Fruit fly (Drosophila melanogaster) whole organism, wandering third instar larva: ENCODE data around the gene RhoGAP71E.

Experiments
- Abd-B ChIP-seq: fragments of >200 bp; optimal IDR thresholded peaks from 2 replicates; lab custom pipeline; 2017; ENCODE audit warnings: missing biosample characterization, missing genetic modification characterization
- CG32264 ChIP-seq: fragments of 200-800 bp; sonication (Bioruptor generic); optimal IDR thresholded peaks from 2 replicates; lab custom pipeline; 2016; ENCODE audit warnings: missing biosample characterization, missing genetic modification characterization
- CG9705 ChIP-seq: fragments of 200-800 bp; sonication (Bioruptor generic); optimal IDR thresholded peaks from 2 replicates; lab custom pipeline; 2018; ENCODE audit warnings: missing biosample characterization, mild to moderate bottlenecking, missing genetic modification characterization
- CrebA ChIP-seq: fragments of 200-800 bp; sonication (Bioruptor generic); optimal IDR thresholded peaks from 2 replicates; lab custom pipeline; 2016; ENCODE audit warnings: missing biosample characterization, mild to moderate bottlenecking, missing genetic modification characterization, borderline replicate concordance
- Dif ChIP-seq: fragments of 200-275, 200-300 bp; sonication (Bioruptor generic); optimal IDR thresholded peaks from 2 replicates; lab custom pipeline; 2018; ENCODE audit warnings: missing biosample characterization, missing genetic modification characterization; ENCODE audit not compliant: partially characterized antibody
- GATAd ChIP-seq: sonication (Bioruptor generic); optimal IDR thresholded peaks from 2 replicates; lab custom pipeline; 2016; ENCODE audit warnings: missing biosample characterization, missing genetic modification characterization
- HLH106 ChIP-seq: fragments of 200-800 bp; optimal IDR thresholded peaks from 3 replicates; lab custom pipeline; 2019; ENCODE audit warnings: missing biosample characterization, mild to moderate bottlenecking, missing genetic modification characterization, moderate library complexity
- Hnf4 ChIP-seq: fragments of 200-800 bp; sonication (Bioruptor generic); optimal IDR thresholded peaks from 2 replicates; lab custom pipeline; 2016; ENCODE audit warnings: missing biosample characterization, mild to moderate bottlenecking, missing genetic modification characterization
- Hr78 ChIP-seq: fragments of >200 bp; optimal IDR thresholded peaks from 2 replicates; lab custom pipeline; 2017; ENCODE audit warnings: missing biosample characterization, missing genetic modification characterization
- Jra ChIP-seq: sonication (Bioruptor generic); optimal IDR thresholded peaks from 2 replicates; lab custom pipeline; 2016; ENCODE audit warnings: missing biosample characterization, missing genetic modification characterization
- Mio ChIP-seq: sonication (Bioruptor generic); optimal IDR thresholded peaks from 2 replicates; lab custom pipeline; 2016; ENCODE audit warnings: missing biosample characterization, missing genetic modification characterization
- Myc ChIP-seq: fragments of >200 bp; optimal IDR thresholded peaks from 2 replicates; lab custom pipeline; 2017
- N ChIP-seq: fragments of >200 bp; optimal IDR thresholded peaks from 2 replicates; lab custom pipeline; 2018; ENCODE audit warnings: missing biosample characterization, missing external identifiers, missing genetic modification characterization
- OdsH ChIP-seq: fragments of 200-800 bp; sonication (Bioruptor generic); optimal IDR thresholded peaks from 2 replicates; lab custom pipeline; 2016; ENCODE audit warnings: missing biosample characterization, mild to moderate bottlenecking, missing genetic modification characterization
- Rel ChIP-seq, 2 experiments: fragments of 200-800 bp; sonication (Bioruptor generic) in 1 of 2; optimal IDR thresholded peaks; 2 replicates in 1 of 2; 3 replicates in 1 of 2; lab custom pipeline; 2016 to 2019; ENCODE audit warnings: mild to moderate bottlenecking in 2 of 2, missing biosample characterization in 2 of 2, missing genetic modification characterization in 2 of 2, moderate library complexity in 1 of 2
- Sp1 ChIP-seq: fragments of 200-800 bp; sonication (Bioruptor generic); optimal IDR thresholded peaks from 3 replicates; lab custom pipeline; 2019; ENCODE audit warnings: missing biosample characterization, mild to moderate bottlenecking, missing genetic modification characterization, moderate library complexity
- Vsx2 ChIP-seq: fragments of 200-300, 225-300 bp; sonication (Bioruptor generic); optimal IDR thresholded peaks from 2 replicates; lab custom pipeline; 2018; ENCODE audit warnings: missing biosample characterization, missing genetic modification characterization; ENCODE audit not compliant: partially characterized antibody
- br ChIP-seq: fragments of 200-800 bp; sonication (Bioruptor generic); optimal IDR thresholded peaks from 2 replicates; lab custom pipeline; 2016; ENCODE audit warnings: missing biosample characterization, missing genetic modification characterization
- brk ChIP-seq: fragments of 200-800 bp; sonication (Bioruptor generic); optimal IDR thresholded peaks from 2 replicates; lab custom pipeline; 2016; ENCODE audit warnings: missing biosample characterization, mild to moderate bottlenecking, missing genetic modification characterization
- dl ChIP-seq, 2 experiments: fragments of 175-275, 200-275 bp in 1 of 2; fragments of 200-275 bp in 1 of 2; sonication (Bioruptor generic); optimal IDR thresholded peaks; lab custom pipeline; 2018; ENCODE audit warnings: mild to moderate bottlenecking in 2 of 2, missing biosample characterization in 2 of 2, missing genetic modification characterization in 2 of 2, moderate library complexity in 2 of 2; ENCODE audit not compliant: partially characterized antibody in 2 of 2, insufficient read depth in 1 of 2
- foxo ChIP-seq, 2 experiments: fragments of 200-800 bp; sonication (Bioruptor generic); optimal IDR thresholded peaks; 2 replicates in 1 of 2; 3 replicates in 1 of 2; lab custom pipeline; 2016 to 2017; ENCODE audit warnings: missing biosample characterization in 2 of 2, missing genetic modification characterization in 2 of 2
- h ChIP-seq: fragments of 200-800 bp; sonication (Bioruptor generic); optimal IDR thresholded peaks from 3 replicates; lab custom pipeline; 2016; ENCODE audit warnings: missing biosample characterization, mild to moderate bottlenecking, missing genetic modification characterization
- jim ChIP-seq: fragments of 175-275, 200-325 bp; sonication (Bioruptor generic); optimal IDR thresholded peaks from 2 replicates; lab custom pipeline; 2016; ENCODE audit warnings: missing biosample characterization, mild to moderate bottlenecking, missing genetic modification characterization
- pan ChIP-seq: fragments of >200 bp; optimal IDR thresholded peaks from 2 replicates; lab custom pipeline; 2017
- psq ChIP-seq: fragments of 200-800 bp; sonication (Bioruptor generic); optimal IDR thresholded peaks from 3 replicates; lab custom pipeline; 2017; ENCODE audit warnings: missing biosample characterization, mild to moderate bottlenecking, missing genetic modification characterization, moderate library complexity
- rgr ChIP-seq: fragments of 200-800 bp; sonication (Bioruptor generic); optimal IDR thresholded peaks from 3 replicates; lab custom pipeline; 2016; ENCODE audit warnings: missing biosample characterization, mild to moderate bottlenecking, missing genetic modification characterization
- sage ChIP-seq: fragments of 200-800 bp; sonication (Bioruptor generic); optimal IDR thresholded peaks from 2 replicates; lab custom pipeline; 2016; ENCODE audit warnings: missing biosample characterization, mild to moderate bottlenecking, missing genetic modification characterization
- sv ChIP-seq: fragments of 200-800 bp; sonication (Bioruptor generic); optimal IDR thresholded peaks from 3 replicates; lab custom pipeline; 2016; ENCODE audit warnings: missing biosample characterization, missing genetic modification characterization
- tai ChIP-seq: sonication (Bioruptor generic); optimal IDR thresholded peaks from 2 replicates; lab custom pipeline; 2016; ENCODE audit warnings: missing biosample characterization, missing genetic modification characterization
- usp ChIP-seq: fragments of >200 bp; optimal IDR thresholded peaks from 2 replicates; lab custom pipeline; 2017; ENCODE audit warnings: missing biosample characterization, missing genetic modification characterization
- woc ChIP-seq: sonication (Bioruptor generic); optimal IDR thresholded peaks from 2 replicates; lab custom pipeline; 2016; ENCODE audit warnings: missing biosample characterization, mild to moderate bottlenecking, missing genetic modification characterization

Gene RhoGAP71E

DNA sequence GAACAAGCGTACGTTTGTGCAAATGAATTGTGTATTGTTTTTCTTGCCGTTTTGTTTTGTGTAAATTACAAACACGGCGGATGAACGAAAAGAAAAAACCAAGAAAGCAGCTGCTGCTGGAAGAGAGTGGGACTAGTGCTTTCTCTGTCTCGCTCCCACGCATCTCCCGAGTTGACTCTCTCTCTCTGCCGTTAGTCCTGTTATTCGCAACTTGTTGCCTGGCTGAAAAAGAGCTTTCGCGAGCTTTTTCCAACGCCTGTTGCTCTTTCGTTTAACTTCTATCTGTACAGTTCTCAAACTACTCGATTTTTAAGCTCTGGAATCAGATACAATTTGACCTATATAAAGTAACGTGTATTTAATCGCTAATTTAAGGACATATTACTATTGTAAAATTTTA lies 4.7 kb downstream of the RhoGAP71E start:
- TF ChIP-seq CG9705 (GFP tag; lab: Kevin White, UChicago) (no peak), HLH106 (tag; lab: Kevin White, UChicago) (no peak), GATAd (GFP tag; lab: Kevin White, UChicago) (no peak), Abd-B (GFP tag; lab: Kevin White, UChicago) (no peak), tai (no peak), Jra (GFP tag; lab: Kevin White, UChicago) (no peak), Myc (lab: Kevin White, UChicago) (no peak), usp (no peak), sv (no peak), Vsx2 (GFP tag; lab: Kevin White, UChicago) (no peak), Hr78 (no peak), sage (GFP tag; lab: Kevin White, UChicago) (no peak), woc (no peak), Sp1 (GFP tag; lab: Kevin White, UChicago) (no peak), h (GFP tag; lab: Kevin White, UChicago) (no peak)

DNA sequence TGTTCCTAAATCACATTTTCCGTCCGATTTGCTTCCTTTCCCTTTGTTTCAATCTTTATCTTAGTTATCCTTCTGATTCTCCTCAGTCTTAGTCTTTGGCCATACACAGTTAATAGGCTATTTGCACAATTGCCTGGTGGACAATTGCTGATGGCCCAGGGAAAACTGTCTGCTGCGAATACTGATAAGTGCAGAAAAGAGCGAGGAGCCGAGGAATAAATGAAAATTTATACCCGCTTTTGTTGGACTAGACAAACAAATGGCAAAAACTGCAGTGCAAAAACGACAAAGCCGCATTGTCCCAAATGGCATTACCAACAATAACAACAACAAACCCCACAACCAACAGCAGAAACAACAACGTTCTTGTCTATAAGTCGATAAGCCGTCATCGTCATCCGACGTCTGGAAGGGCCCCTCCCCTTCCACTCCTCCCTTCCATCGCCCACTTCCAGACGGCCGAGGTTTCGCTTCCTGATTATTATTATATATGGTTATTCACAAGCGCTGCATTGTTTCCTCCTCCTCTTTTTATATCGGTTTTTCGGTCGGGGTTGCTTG lies 5.5 kb downstream of the RhoGAP71E start:
- no peak for TF ChIP-seq sage (GFP tag; lab: Kevin White, UChicago)
- no peak for TF ChIP-seq Rel (GFP tag; optimal IDR thresholded peaks at IDR 0.05; lab: Kevin White, UChicago)
- peak; percentile 17 for TF ChIP-seq Rel (tag; optimal IDR thresholded peaks at IDR 0.05; lab: Kevin White, UChicago)
- peak; percentile 27 for TF ChIP-seq br (GFP tag; lab: Kevin White, UChicago)
- TF ChIP-seq, all 38 proteins: peak for 2

DNA sequence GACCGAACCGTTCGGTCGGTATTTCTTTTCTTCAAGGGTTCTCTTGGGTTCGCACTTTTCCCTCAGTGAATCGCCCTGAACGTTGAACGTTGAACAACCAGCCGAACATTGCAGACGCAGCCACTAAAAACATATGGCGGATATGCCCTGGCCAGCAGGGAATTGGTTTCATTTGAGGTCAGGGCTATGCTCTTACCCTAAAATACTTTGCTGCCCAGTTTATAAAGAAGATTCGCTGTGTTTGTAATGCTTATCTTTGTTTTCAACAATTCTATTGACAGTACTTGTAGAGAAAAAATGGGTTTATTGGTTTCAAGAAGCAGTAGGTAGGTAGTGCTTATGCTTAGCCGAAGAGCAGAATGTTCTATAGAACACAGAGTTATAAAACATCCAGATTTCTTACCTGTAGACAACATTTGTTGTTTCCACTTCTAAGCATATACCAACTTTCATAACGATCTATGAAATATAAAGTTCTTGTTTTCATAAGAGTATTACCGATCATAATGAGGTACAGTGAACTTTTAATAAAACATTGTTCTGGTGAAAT lies 6.6 kb downstream of the RhoGAP71E start:
- no peak for TF ChIP-seq OdsH (GFP tag; lab: Kevin White, UChicago)
- no peak for TF ChIP-seq Mio (GFP tag; lab: Kevin White, UChicago)
- no peak for TF ChIP-seq psq (GFP tag; lab: Kevin White, UChicago)
- no peak for TF ChIP-seq CrebA
- TF ChIP-seq CG9705 (GFP tag; lab: Kevin White, UChicago): no peak
- TF ChIP-seq Dif (GFP tag; lab: Kevin White, UChicago): no peak
- TF ChIP-seq foxo (GFP tag; optimal IDR thresholded peaks at IDR 0.05; lab: Kevin White, UChicago): no peak
- no peak for TF ChIP-seq pan
- TF ChIP-seq woc: no peak
- TF ChIP-seq Jra (GFP tag; lab: Kevin White, UChicago): no peak
- TF ChIP-seq Abd-B (GFP tag; lab: Kevin White, UChicago): no peak
- TF ChIP-seq usp: no peak

DNA sequence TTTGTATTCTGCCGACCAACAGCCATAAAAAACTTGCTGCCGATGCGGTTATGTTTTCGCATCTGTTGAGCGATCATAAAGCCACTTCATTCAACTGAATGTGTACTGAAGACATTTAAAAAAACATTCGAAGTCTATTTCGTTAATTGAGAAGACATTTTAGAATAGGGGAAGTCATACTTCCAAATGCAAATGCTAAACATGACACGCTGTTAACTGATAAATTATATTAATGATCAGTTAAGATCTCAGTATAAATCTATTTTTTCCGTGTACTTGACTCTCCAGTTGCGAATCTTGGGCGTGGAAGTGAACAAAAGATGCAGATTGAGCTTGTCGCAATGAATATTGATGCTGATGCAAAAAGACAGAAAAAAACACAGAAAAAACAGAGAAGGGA lies 7.3 kb downstream of the RhoGAP71E start:
- TF ChIP-seq h (GFP tag; lab: Kevin White, UChicago): no peak
- TF ChIP-seq rgr: no peak
- TF ChIP-seq brk (GFP tag; lab: Kevin White, UChicago): no peak
- no peak for TF ChIP-seq Dif (GFP tag; lab: Kevin White, UChicago)
- no peak for TF ChIP-seq GATAd (GFP tag; lab: Kevin White, UChicago)

DNA sequence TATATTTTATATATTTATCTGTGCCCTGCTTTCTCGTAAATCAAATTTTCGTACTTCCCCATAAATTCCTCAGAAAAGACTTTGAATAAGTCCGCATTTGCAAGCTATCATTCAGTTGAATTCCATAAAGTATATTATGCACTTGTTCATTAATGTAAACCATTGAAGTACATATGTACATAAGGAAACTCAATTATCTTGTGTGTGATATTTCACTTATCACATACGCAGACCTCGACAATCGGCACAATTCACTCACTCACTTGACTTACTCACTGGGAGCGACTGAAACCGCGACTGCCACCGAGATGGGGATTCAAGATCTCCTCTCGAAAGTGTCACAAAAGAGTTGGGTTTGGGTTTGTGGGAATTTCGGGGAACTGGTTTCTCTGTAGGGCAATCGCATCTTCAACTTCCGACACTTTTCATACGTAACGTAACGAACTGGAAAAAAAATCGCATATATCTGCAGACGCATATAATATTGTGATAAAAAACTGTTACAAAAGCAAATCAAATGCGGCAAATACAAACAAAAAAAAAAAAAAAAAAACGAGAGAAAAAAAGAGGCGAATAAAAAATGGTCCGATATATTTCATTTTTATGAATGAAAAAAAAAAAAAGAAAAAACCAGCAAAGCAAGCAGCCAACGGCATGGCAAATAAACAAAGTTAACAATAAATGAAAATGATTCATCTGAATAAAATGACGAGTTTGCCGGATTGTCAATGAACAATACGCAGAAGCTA lies 8.6 kb downstream of the RhoGAP71E start:
- TF ChIP-seq rgr: peak; percentile 17
- no peak for TF ChIP-seq GATAd (GFP tag; lab: Kevin White, UChicago)
- TF ChIP-seq CrebA: no peak
- peak; percentile 17 for TF ChIP-seq Sp1 (GFP tag; lab: Kevin White, UChicago)
- peak; percentile 12 for TF ChIP-seq h (GFP tag; lab: Kevin White, UChicago)
- no peak for TF ChIP-seq Rel (GFP tag; optimal IDR thresholded peaks at IDR 0.05; lab: Kevin White, UChicago)
- peak; percentile 63 for TF ChIP-seq Rel (tag; optimal IDR thresholded peaks at IDR 0.05; lab: Kevin White, UChicago)

DNA sequence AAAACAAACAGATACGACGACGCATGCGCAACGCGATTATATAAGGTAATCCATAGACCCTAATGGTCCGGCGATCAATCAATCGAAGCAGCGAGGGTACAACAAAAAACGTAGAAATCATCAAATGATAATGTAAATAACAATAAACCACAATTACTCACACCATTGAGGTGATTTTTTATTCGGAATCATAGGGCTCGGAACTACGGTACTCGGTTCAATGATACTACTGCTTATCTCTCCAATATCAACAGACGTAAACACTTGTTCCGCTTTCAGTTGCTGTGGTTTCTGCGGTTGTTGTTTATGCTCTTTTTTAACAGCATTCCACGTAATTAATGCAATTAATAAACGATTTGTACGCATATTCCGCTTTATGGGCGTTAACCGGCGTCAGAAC lies 9.3 kb downstream of the RhoGAP71E start:
- no peak for TF ChIP-seq Myc (lab: Kevin White, UChicago)
- TF ChIP-seq Hnf4 (GFP tag; lab: Kevin White, UChicago): no peak
- no peak for TF ChIP-seq brk (GFP tag; lab: Kevin White, UChicago)
- TF ChIP-seq dl (GFP tag; optimal IDR thresholded peaks at IDR 0.05; lab: Kevin White, UChicago; ENCODE audit: insufficient read depth in 1 of 2, partially characterized antibody in 2 of 2): no peak
- no peak for TF ChIP-seq N (GFP tag; lab: Kevin White, UChicago)
- no peak for TF ChIP-seq usp
- TF ChIP-seq Hr78: no peak
- TF ChIP-seq jim (GFP tag; lab: Kevin White, UChicago): no peak
- no peak for TF ChIP-seq CG32264 (GFP tag; lab: Kevin White, UChicago)
- TF ChIP-seq Mio (GFP tag; lab: Kevin White, UChicago): no peak
- TF ChIP-seq rgr: no peak
- TF ChIP-seq tai: no peak
- TF ChIP-seq sv: no peak
- TF ChIP-seq sage (GFP tag; lab: Kevin White, UChicago): no peak
- no peak for TF ChIP-seq h (GFP tag; lab: Kevin White, UChicago)
- no peak for TF ChIP-seq GATAd (GFP tag; lab: Kevin White, UChicago)
- TF ChIP-seq, all 38 proteins: peak for 0
